Fruit fly (Drosophila melanogaster) whole organism, adult: ENCODE measurements around the gene CG33223.

Source experiments
- CG14711 ChIP-seq: fragments of 200-800 bp; sonication (Bioruptor generic); optimal IDR thresholded peaks from 2 replicates; lab custom pipeline; 2018; ENCODE audit warnings: missing biosample characterization, mild to moderate bottlenecking, missing genetic modification characterization, moderate library complexity
- Mnt ChIP-seq: fragments of 200-800 bp; sonication (Bioruptor generic); optimal IDR thresholded peaks from 2 replicates; lab custom pipeline; 2016; ENCODE audit warnings: missing biosample characterization, mild to moderate bottlenecking, missing genetic modification characterization
- cnc ChIP-seq, 2 experiments: fragments of >200 bp; optimal IDR thresholded peaks; 2 replicates each; lab custom pipeline; 2017
- tj ChIP-seq: fragments of 200-800 bp; sonication (Bioruptor generic); optimal IDR thresholded peaks from 3 replicates; lab custom pipeline; 2017; ENCODE audit warnings: missing biosample characterization, mild to moderate bottlenecking, missing genetic modification characterization, moderate library complexity

- TF ChIP-seq Mnt (GFP tag; lab: Kevin White, UChicago) (no peak), tj (GFP tag; lab: Kevin White, UChicago) (no peak), CG14711 (tag; lab: Kevin White, UChicago) (no peak), cnc (optimal IDR thresholded peaks at IDR 0.05; lab: Kevin White, UChicago) (no peak)
Observed at dm6 chrX:8491452-8492046, 7.9 kb upstream of the CG33223 start.
